Worm (Caenorhabditis elegans) whole organism, young adult: ENCODE measurements around the gene bath-28.

ENCODE experiments used
- B0035.1 ChIP-seq: sonication (generic microtip); optimal IDR thresholded peaks from 2 replicates; lab custom pipeline; 2016; ENCODE audit warnings: missing genetic modification characterization, mild to moderate bottlenecking, missing compliant biosample characterization, missing genotype, missing genetic modification reagents
- D2030.7 ChIP-seq: fragments of 200-800 bp; sonication (Bioruptor generic); IDR thresholded peaks from 2 replicates; pipeline ENCODE4 v1.3.6; 2022; ENCODE audit warnings: missing genetic modification reagents, missing genetic modification characterization, missing compliant biosample characterization
- F39B2.1 ChIP-seq: fragments of 200-800 bp; sonication (Bioruptor generic); IDR thresholded peaks from 2 replicates; pipeline ENCODE4 v1.3.6; 2022; ENCODE audit warnings: missing genetic modification reagents, missing genetic modification characterization, missing compliant biosample characterization
- F52B5.7 ChIP-seq: sonication (generic microtip); optimal IDR thresholded peaks from 2 replicates; lab custom pipeline; 2016; ENCODE audit warnings: mild to moderate bottlenecking, missing genetic modification characterization, missing compliant biosample characterization
- K11D2.4 ChIP-seq: fragments of 200-800 bp; sonication (Bioruptor generic); IDR thresholded peaks from 2 replicates; pipeline ENCODE4 v1.3.6; 2022; ENCODE audit warnings: missing genetic modification reagents, missing genetic modification characterization, missing compliant biosample characterization
- K12H6.12 ChIP-seq: fragments of 200-800 bp; sonication (Bioruptor generic); optimal IDR thresholded peaks from 2 replicates; lab custom pipeline; 2018; ENCODE audit warnings: mild to moderate bottlenecking, missing genetic modification characterization, missing compliant biosample characterization
- T07F8.4 ChIP-seq: sonication (generic microtip); optimal IDR thresholded peaks from 2 replicates; lab custom pipeline; 2016; ENCODE audit warnings: mild to moderate bottlenecking, missing genetic modification characterization, moderate library complexity, missing compliant biosample characterization
- Y56A3A.18 ChIP-seq: fragments of 200-800 bp; sonication (Bioruptor generic); IDR thresholded peaks from 2 replicates; pipeline ENCODE4 v1.3.6; 2022; ENCODE audit warnings: missing genetic modification reagents, missing genetic modification characterization, missing compliant biosample characterization
- Y95B8A.8 ChIP-seq: fragments of 200-800 bp; sonication (Bioruptor generic); IDR thresholded peaks from 2 replicates; pipeline ENCODE4 v1.3.6; 2022; ENCODE audit warnings: missing genetic modification reagents, missing genetic modification characterization, missing compliant biosample characterization
- ZK185.1 ChIP-seq: sonication (generic microtip); optimal IDR thresholded peaks from 2 replicates; lab custom pipeline; 2016; ENCODE audit warnings: mild to moderate bottlenecking, missing genetic modification characterization, missing compliant biosample characterization; ENCODE audit not compliant: poor library complexity, severe bottlenecking
- ama-1 ChIP-seq, 3 experiments: fragments of 150-350 bp in 1 of 3; sonication (generic microtip) in 2 of 3; optimal IDR thresholded peaks; 2 replicates each; lab custom pipeline; 2014 to 2018; ENCODE audit warnings: missing biosample characterization in 2 of 3, missing genetic modification characterization in 2 of 3, missing genetic modification reagents in 2 of 3
- aptf-3 ChIP-seq: fragments of 200-800 bp; sonication (Bioruptor generic); IDR thresholded peaks from 2 replicates; pipeline ENCODE4 v1.3.6; 2022; ENCODE audit warnings: missing genetic modification characterization, missing compliant biosample characterization
- attf-3 ChIP-seq: fragments of 200-800 bp; sonication (Bioruptor generic); conservative IDR thresholded peaks from 2 replicates; pipeline ENCODE4 v1.3.6; 2022; ENCODE audit warnings: missing genetic modification reagents, missing genetic modification characterization, missing compliant biosample characterization
- attf-6 ChIP-seq: fragments of 200-800 bp; sonication (Bioruptor generic); IDR thresholded peaks from 2 replicates; pipeline ENCODE4 v1.3.6; 2022; ENCODE audit warnings: missing genetic modification reagents, missing genetic modification characterization, missing compliant biosample characterization
- ccch-3 ChIP-seq: fragments of 200-800 bp; sonication (Bioruptor generic); optimal IDR thresholded peaks from 2 replicates; lab custom pipeline; 2018; ENCODE audit warnings: mild to moderate bottlenecking, missing genetic modification characterization, missing compliant biosample characterization
- ceh-100 ChIP-seq: fragments of 200-800 bp; sonication (Bioruptor generic); IDR thresholded peaks from 2 replicates; pipeline ENCODE4 v1.3.6; 2022; ENCODE audit warnings: missing genetic modification reagents, missing genetic modification characterization, missing compliant biosample characterization
- ceh-58 ChIP-seq: fragments of 200-800 bp; sonication (Bioruptor generic); IDR thresholded peaks from 2 replicates; pipeline ENCODE4 v1.3.6; 2022; ENCODE audit warnings: missing genetic modification characterization, missing compliant biosample characterization
- die-1 ChIP-seq: sonication (generic microtip); optimal IDR thresholded peaks from 2 replicates; lab custom pipeline; 2016; ENCODE audit warnings: missing genotype, mild to moderate bottlenecking, missing genetic modification characterization, missing compliant biosample characterization
- egl-18 ChIP-seq: fragments of 200-800 bp; sonication (Bioruptor generic); IDR thresholded peaks from 2 replicates; pipeline ENCODE4 v1.3.6; 2022; ENCODE audit warnings: missing genetic modification reagents, missing genetic modification characterization, missing compliant biosample characterization
- egrh-3 ChIP-seq: fragments of 200-800 bp; sonication (Bioruptor generic); IDR thresholded peaks from 2 replicates; pipeline ENCODE4 v1.3.6; 2022; ENCODE audit warnings: missing genetic modification reagents, missing genetic modification characterization, missing compliant biosample characterization
- ekl-4 ChIP-seq: fragments of 200-800 bp; sonication (Bioruptor generic); IDR thresholded peaks from 2 replicates; pipeline ENCODE4 v1.3.6; 2022; ENCODE audit warnings: missing genetic modification reagents, missing genetic modification characterization, missing compliant biosample characterization
- ets-4 ChIP-seq: fragments of 200-800 bp; sonication (Bioruptor generic); optimal IDR thresholded peaks from 2 replicates; lab custom pipeline; 2018; ENCODE audit warnings: mild to moderate bottlenecking, missing genetic modification characterization, missing compliant biosample characterization
- hlh-12 ChIP-seq: sonication (generic microtip); optimal IDR thresholded peaks from 2 replicates; lab custom pipeline; 2016; ENCODE audit warnings: missing genetic modification characterization, missing compliant biosample characterization
- hmg-20 ChIP-seq: fragments of 200-800 bp; sonication (Bioruptor generic); IDR thresholded peaks from 2 replicates; pipeline ENCODE4 v1.3.6; 2022; ENCODE audit warnings: missing genetic modification reagents, missing genetic modification characterization, missing compliant biosample characterization
- hsf-1 ChIP-seq: fragments of 200-800 bp; sonication (Bioruptor generic); IDR thresholded peaks from 2 replicates; pipeline ENCODE4 v1.3.6; 2022; ENCODE audit warnings: missing genetic modification reagents, missing genetic modification characterization, missing compliant biosample characterization
- lir-1 ChIP-seq: fragments of 200-800 bp; sonication (Bioruptor generic); conservative IDR thresholded peaks from 2 replicates; pipeline ENCODE4 v1.3.6; 2022; ENCODE audit warnings: missing genetic modification reagents, missing genetic modification characterization, missing compliant biosample characterization
- lsl-1 ChIP-seq: fragments of 200-800 bp; sonication (Bioruptor generic); optimal IDR thresholded peaks from 2 replicates; lab custom pipeline; 2018; ENCODE audit warnings: mild to moderate bottlenecking, missing genetic modification characterization, moderate library complexity, missing compliant biosample characterization
- lsy-27 ChIP-seq: sonication (generic microtip); optimal IDR thresholded peaks from 2 replicates; lab custom pipeline; 2017; ENCODE audit warnings: missing genetic modification characterization, mild to moderate bottlenecking, missing compliant biosample characterization, antibody characterized with exemption, missing genotype, borderline replicate concordance; ENCODE audit not compliant: insufficient read depth
- madf-3 ChIP-seq: fragments of 200-800 bp; sonication (Bioruptor generic); IDR thresholded peaks from 2 replicates; pipeline ENCODE4 v1.3.6; 2022; ENCODE audit warnings: missing genetic modification reagents, missing genetic modification characterization, missing compliant biosample characterization
- madf-6 ChIP-seq: fragments of 200-800 bp; sonication (Bioruptor generic); IDR thresholded peaks from 2 replicates; pipeline ENCODE4 v1.3.6; 2022; ENCODE audit warnings: missing genetic modification reagents, missing genetic modification characterization, missing compliant biosample characterization
- mcd-1 ChIP-seq: fragments of 200-800 bp; sonication (Bioruptor generic); IDR thresholded peaks from 2 replicates; pipeline ENCODE4 v1.3.6; 2022; ENCODE audit warnings: missing genetic modification reagents, missing genetic modification characterization, missing compliant biosample characterization
- mxl-1 ChIP-seq: sonication (generic microtip); optimal IDR thresholded peaks from 2 replicates; lab custom pipeline; 2016; ENCODE audit warnings: missing genetic modification characterization, missing compliant biosample characterization
- nfyb-1 ChIP-seq: fragments of 200-800 bp; sonication (Bioruptor generic); IDR thresholded peaks from 2 replicates; pipeline ENCODE4 v1.3.6; 2022; ENCODE audit warnings: missing genetic modification reagents, missing genetic modification characterization, missing compliant biosample characterization
- nhr-27 ChIP-seq: fragments of 200-800 bp; sonication (Bioruptor generic); optimal IDR thresholded peaks from 2 replicates; lab custom pipeline; 2018; ENCODE audit warnings: mild to moderate bottlenecking, missing genetic modification characterization, moderate library complexity, missing compliant biosample characterization
- nhr-90 ChIP-seq: sonication (generic microtip); optimal IDR thresholded peaks from 2 replicates; lab custom pipeline; 2016; ENCODE audit warnings: missing genotype, mild to moderate bottlenecking, missing genetic modification characterization, missing compliant biosample characterization
- sea-2 ChIP-seq: fragments of 200-800 bp; sonication (Bioruptor generic); IDR thresholded peaks from 2 replicates; pipeline ENCODE4 v1.3.6; 2022; ENCODE audit warnings: missing genetic modification characterization, missing compliant biosample characterization
- snpc-1.3 ChIP-seq: sonication (generic microtip); optimal IDR thresholded peaks from 2 replicates; lab custom pipeline; 2017; ENCODE audit warnings: missing genetic modification characterization, mild to moderate bottlenecking, missing compliant biosample characterization, antibody characterized with exemption, moderate library complexity, missing genotype, missing genetic modification reagents; ENCODE audit not compliant: insufficient read depth
- xnd-1 ChIP-seq: sonication (generic microtip); optimal IDR thresholded peaks from 2 replicates; lab custom pipeline; 2016; ENCODE audit warnings: missing genotype, missing genetic modification reagents, missing genetic modification characterization, missing compliant biosample characterization
- zfh-2 ChIP-seq: fragments of 200-800 bp; sonication (Bioruptor generic); conservative IDR thresholded peaks from 2 replicates; pipeline ENCODE4 v1.3.6; 2022; ENCODE audit warnings: missing genetic modification reagents, missing genetic modification characterization, missing compliant biosample characterization
- ztf-18 ChIP-seq: sonication (generic microtip); optimal IDR thresholded peaks from 2 replicates; lab custom pipeline; 2016; ENCODE audit warnings: missing genotype, mild to moderate bottlenecking, missing genetic modification characterization, missing compliant biosample characterization
- ztf-28 ChIP-seq: fragments of 200-800 bp; sonication (Bioruptor generic); IDR thresholded peaks from 2 replicates; pipeline ENCODE4 v1.3.6; 2022; ENCODE audit warnings: missing genetic modification reagents, missing genetic modification characterization, missing compliant biosample characterization

bath-28 gene

ce11 chrII:3340818-3341217 is 3.9 kb downstream of the bath-28 start:
- TF ChIP-seq Y95B8A.8 (GFP tag; lab: Robert Waterston, UW) = 0 out of 2 replicates have a peak, but pooled peaks have one; percentile 18
- no peak for TF ChIP-seq mxl-1 (tag; lab: Kevin White, UChicago)
- peak; percentile 73 for TF ChIP-seq egrh-3 (GFP tag; lab: Robert Waterston, UW)
- peak; percentile 72 for TF ChIP-seq zfh-2 (GFP tag; lab: Robert Waterston, UW)

- TF ChIP-seq xnd-1 (tag; lab: Kevin White, UChicago) (no peak), F39B2.1 (no peak), sea-2 (GFP tag; lab: Robert Waterston, UW) (no peak), ceh-58 (no peak), egl-18 (GFP tag; lab: Robert Waterston, UW) (no peak), ama-1 (optimal IDR thresholded peaks at IDR 0.05; lab: Kevin White, UChicago) (no peak), ama-1 (GFP tag; optimal IDR thresholded peaks at IDR 0.05; lab: Kevin White, UChicago) (no peak), hsf-1 (GFP tag; lab: Robert Waterston, UW) (no peak), ZK185.1 (no peak), attf-6 (GFP tag; lab: Robert Waterston, UW) (no peak), hlh-12 (tag; lab: Kevin White, UChicago) (no peak), lsy-27 (tag; lab: Kevin White, UChicago) (no peak), die-1 (tag; lab: Kevin White, UChicago) (no peak), T07F8.4 (no peak)
These were observed 4.5 kb downstream of the bath-28 start, which contains the start of gene F14D2.5 for ce11 chrII:3340251-3340650. TSS of gene F14D2.5 (plus strand) at chrII:3340551.

ce11 chrII:3338556-3338955 is 6.2 kb downstream of the bath-28 start, which contains the start of gene F14D2.7:
TSS of gene F14D2.7 (minus strand) at chrII:3338656.
- TF ChIP-seq ztf-28 (GFP tag; lab: Robert Waterston, UW) (no peak), ztf-18 (tag; lab: Kevin White, UChicago) (no peak), aptf-3 (GFP tag; lab: Robert Waterston, UW) (no peak), Y56A3A.18 (no peak), K11D2.4 (no peak), lir-1 (GFP tag; lab: Robert Waterston, UW) (no peak), madf-6 (no peak), hmg-20 (GFP tag; lab: Robert Waterston, UW) (no peak), mcd-1 (GFP tag; lab: Robert Waterston, UW) (no peak), nfyb-1 (GFP tag; lab: Robert Waterston, UW) (no peak), ccch-3 (GFP tag; lab: Kevin White, UChicago) (no peak), hsf-1 (GFP tag; lab: Robert Waterston, UW) (no peak), D2030.7 (no peak), nhr-90 (no peak), attf-3 (no peak), snpc-1.3 (tag; lab: Kevin White, UChicago) (no peak), madf-3 (GFP tag; lab: Robert Waterston, UW) (no peak), ets-4 (GFP tag; lab: Kevin White, UChicago) (no peak), B0035.1 (tag; lab: Kevin White, UChicago) (no peak)

- no peak for TF ChIP-seq lsl-1 (GFP tag; lab: Kevin White, UChicago)
- TF ChIP-seq ztf-28 (GFP tag; lab: Robert Waterston, UW) = no peak
- no peak for TF ChIP-seq K12H6.12 (tag; lab: Kevin White, UChicago)
- no peak for TF ChIP-seq egl-18 (GFP tag; lab: Robert Waterston, UW)
- TF ChIP-seq ekl-4 (GFP tag; lab: Robert Waterston, UW) = no peak
- no peak for TF ChIP-seq B0035.1 (tag; lab: Kevin White, UChicago)
- no peak for TF ChIP-seq F52B5.7 (tag; lab: Kevin White, UChicago)
- no peak for TF ChIP-seq nhr-27
- no peak for TF ChIP-seq ceh-100
- TF ChIP-seq nfyb-1 (GFP tag; lab: Robert Waterston, UW) = no peak
These were observed 7.7 kb downstream of the bath-28 start, which contains the start of gene F14D2.19 for ce11 chrII:3337039-3337438. TSS of gene F14D2.19 (minus strand) at chrII:3337139.
